Worm (Caenorhabditis elegans): ENCODE data around the gene F13A2.1.

F13A2.1 gene

DNA sequence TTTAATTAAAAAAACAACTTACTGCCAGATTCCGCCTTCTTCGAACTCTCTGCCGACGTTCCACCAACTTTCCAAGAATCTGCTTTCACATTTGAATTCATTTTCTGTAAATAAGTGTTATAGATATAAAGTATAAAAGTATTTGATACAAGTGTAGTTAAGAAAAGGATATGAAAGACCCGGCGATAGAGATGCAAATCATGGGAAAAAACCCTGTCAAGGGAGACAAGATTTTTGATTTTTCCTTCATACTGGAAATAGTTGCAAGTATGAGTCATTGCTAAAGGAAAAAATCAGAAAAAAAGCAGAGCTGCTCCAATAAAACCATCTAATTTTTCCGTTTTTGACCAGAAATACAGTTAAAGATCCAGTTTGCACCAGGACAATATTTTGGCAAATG, 14.1 kb upstream of the F13A2.1 start, which contains the start of gene F13A2.3:
TSS of gene F13A2.3 (minus strand) at position 101 of the 400 bp plus-strand sequence.
- no peak for TF ChIP-seq unc-55 (GFP tag; optimal IDR thresholded peaks at IDR 0.05)
- no peak for TF ChIP-seq ceh-22 (tag; optimal IDR thresholded peaks at IDR 0.05)
- no peak for TF ChIP-seq K02D7.2 (tag; optimal IDR thresholded peaks at IDR 0.05)
- TF ChIP-seq fax-1 (tag; optimal IDR thresholded peaks at IDR 0.05): no peak
- no peak for TF ChIP-seq pha-2 (tag; optimal IDR thresholded peaks at IDR 0.05)
- TF ChIP-seq nhr-11 (tag; optimal IDR thresholded peaks at IDR 0.05): no peak
- TF ChIP-seq hlh-13 (GFP tag; optimal IDR thresholded peaks at IDR 0.05): no peak
- TF ChIP-seq ztf-16 (tag; optimal IDR thresholded peaks at IDR 0.05): no peak
- no peak for TF ChIP-seq che-1 (tag; optimal IDR thresholded peaks at IDR 0.05)
- no peak for TF ChIP-seq ceh-18 (tag; optimal IDR thresholded peaks at IDR 0.05)
- no peak for TF ChIP-seq fkh-6 (tag; optimal IDR thresholded peaks at IDR 0.05)
- no peak for TF ChIP-seq pax-1 (tag; optimal IDR thresholded peaks at IDR 0.05)
- TF ChIP-seq ahr-1 (tag; optimal IDR thresholded peaks at IDR 0.05): no peak
- TF ChIP-seq eyg-1 (tag; optimal IDR thresholded peaks at IDR 0.05): no peak

DNA sequence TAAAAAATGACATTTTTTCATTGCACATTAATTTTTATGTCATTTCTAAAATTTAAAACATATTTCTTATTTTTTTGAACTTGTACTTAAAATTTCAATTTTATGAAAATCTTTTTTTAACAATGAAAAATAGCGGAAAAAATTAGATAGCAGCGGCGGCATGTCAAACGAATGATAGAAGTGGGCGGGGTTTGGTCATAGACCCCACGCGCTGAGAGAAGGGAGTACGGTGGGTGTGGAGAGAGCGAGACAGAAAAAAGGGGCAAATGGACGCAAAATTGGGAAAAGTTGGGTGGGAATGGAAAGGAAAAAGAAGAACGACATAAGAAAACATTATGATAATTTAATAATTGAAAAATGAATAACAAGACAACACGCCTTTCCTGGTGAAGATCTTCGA, 5.7 kb upstream of the F13A2.1 start:
- TF ChIP-seq unc-86 (tag; optimal IDR thresholded peaks at IDR 0.05): no peak
- no peak for TF ChIP-seq ceh-6 (GFP tag; optimal IDR thresholded peaks at IDR 0.05)
- TF ChIP-seq zip-5 (tag; optimal IDR thresholded peaks at IDR 0.05): no peak
- TF ChIP-seq hlh-8 (tag; optimal IDR thresholded peaks at IDR 0.05): no peak
- TF ChIP-seq nhr-11 (tag; optimal IDR thresholded peaks at IDR 0.05): no peak
- no peak for TF ChIP-seq ceh-14 (tag; optimal IDR thresholded peaks at IDR 0.05)
- no peak for TF ChIP-seq tbx-2 (tag; optimal IDR thresholded peaks at IDR 0.05)
- no peak for TF ChIP-seq hlh-13 (GFP tag; optimal IDR thresholded peaks at IDR 0.05)
- TF ChIP-seq ceh-34 (tag; optimal IDR thresholded peaks at IDR 0.05): no peak
- TF ChIP-seq eyg-1 (tag; optimal IDR thresholded peaks at IDR 0.05): no peak
- TF ChIP-seq hlh-6 (tag; optimal IDR thresholded peaks at IDR 0.05): no peak
- TF ChIP-seq elt-4 (tag; optimal IDR thresholded peaks at IDR 0.05): no peak

DNA sequence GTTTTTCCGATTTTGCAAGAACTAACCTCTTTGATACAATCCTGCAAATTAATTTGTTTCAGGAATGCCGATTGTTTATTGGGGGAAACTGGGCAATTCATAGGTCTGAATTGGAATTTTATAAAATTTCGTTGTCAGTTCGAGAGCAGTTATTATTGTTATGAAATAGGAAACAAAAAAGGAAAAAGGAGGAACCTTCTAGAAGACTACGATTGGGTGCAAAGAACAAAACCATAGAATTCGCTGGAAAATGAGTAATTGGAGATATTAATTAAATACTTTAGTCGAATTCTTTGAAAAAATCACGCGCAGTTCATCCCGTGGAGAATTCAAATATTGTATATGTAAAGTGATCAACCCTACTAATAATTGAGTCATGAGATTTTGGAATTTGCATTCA, 5.2 kb upstream of the F13A2.1 start, which contains the start of gene F13A2.9:
TSS of gene F13A2.9 (minus strand) at position 101 of the 400 bp plus-strand sequence.
- TF ChIP-seq mec-3 (tag; optimal IDR thresholded peaks at IDR 0.05; ENCODE audit: borderline replicate concordance): no peak
- TF ChIP-seq hlh-13 (GFP tag; optimal IDR thresholded peaks at IDR 0.05): no peak
- TF ChIP-seq npax-4 (tag; optimal IDR thresholded peaks at IDR 0.05): no peak
- no peak for TF ChIP-seq sdc-2 (tag; optimal IDR thresholded peaks at IDR 0.05)
- no peak for TF ChIP-seq elt-4 (tag; optimal IDR thresholded peaks at IDR 0.05)
- TF ChIP-seq ceh-18 (tag; optimal IDR thresholded peaks at IDR 0.05): no peak
- TF ChIP-seq ceh-48 (tag; optimal IDR thresholded peaks at IDR 0.05): no peak
- no peak for TF ChIP-seq T23F11.4 (GFP tag; optimal IDR thresholded peaks at IDR 0.05)
- TF ChIP-seq ceh-22 (tag; optimal IDR thresholded peaks at IDR 0.05): no peak
- no peak for TF ChIP-seq ceh-14 (tag; optimal IDR thresholded peaks at IDR 0.05)
- no peak for TF ChIP-seq rnt-1 (tag; optimal IDR thresholded peaks at IDR 0.05)
- TF ChIP-seq tbx-7 (tag; optimal IDR thresholded peaks at IDR 0.05): no peak
- no peak for TF ChIP-seq pax-1 (tag; optimal IDR thresholded peaks at IDR 0.05)
- no peak for TF ChIP-seq fax-1 (tag; optimal IDR thresholded peaks at IDR 0.05)

DNA sequence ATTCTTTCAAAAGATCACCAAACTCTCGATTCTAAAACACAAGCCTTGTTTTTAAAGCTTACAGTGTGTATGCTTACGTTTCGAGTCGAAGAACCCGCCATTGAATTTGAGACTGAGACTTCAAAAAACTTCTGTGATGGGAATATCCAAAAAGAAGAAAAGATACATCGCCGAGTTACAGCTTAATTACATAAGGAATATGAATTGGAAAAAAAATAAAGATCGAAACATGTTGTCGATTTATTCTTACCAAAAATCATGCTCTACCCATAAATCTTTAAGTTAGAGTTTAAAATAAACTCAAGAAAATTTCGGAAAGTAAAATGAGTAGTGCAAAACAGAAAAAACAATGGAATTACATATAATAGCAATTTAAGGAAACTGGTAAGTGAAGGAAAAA, 4.0 kb upstream of the F13A2.1 start, which contains the start of gene F13A2.10:
TSS of gene F13A2.10 (minus strand) at position 101 of the 400 bp plus-strand sequence.
- no peak for TF ChIP-seq tbx-7 (tag; optimal IDR thresholded peaks at IDR 0.05)
- no peak for TF ChIP-seq ceh-31 (tag; optimal IDR thresholded peaks at IDR 0.05)
- TF ChIP-seq odd-2 (tag; optimal IDR thresholded peaks at IDR 0.05): no peak
- no peak for TF ChIP-seq hlh-6 (tag; optimal IDR thresholded peaks at IDR 0.05)
- no peak for TF ChIP-seq gmeb-2 (tag; optimal IDR thresholded peaks at IDR 0.05)
- no peak for TF ChIP-seq ceh-19 (GFP tag; optimal IDR thresholded peaks at IDR 0.05)
- no peak for TF ChIP-seq zip-5 (tag; optimal IDR thresholded peaks at IDR 0.05)
- TF ChIP-seq unc-55 (GFP tag; optimal IDR thresholded peaks at IDR 0.05): no peak
- no peak for TF ChIP-seq ceh-6 (GFP tag; optimal IDR thresholded peaks at IDR 0.05)
- TF ChIP-seq F13H6.1 (tag; optimal IDR thresholded peaks at IDR 0.05): no peak
- no peak for TF ChIP-seq ceh-24 (tag; optimal IDR thresholded peaks at IDR 0.05)
- no peak for TF ChIP-seq ttx-3 (tag; optimal IDR thresholded peaks at IDR 0.05)
- no peak for TF ChIP-seq pat-9 (tag; optimal IDR thresholded peaks at IDR 0.05)
- TF ChIP-seq pax-1 (tag; optimal IDR thresholded peaks at IDR 0.05): no peak
- no peak for TF ChIP-seq rnt-1 (tag; optimal IDR thresholded peaks at IDR 0.05)
- no peak for TF ChIP-seq elt-4 (tag; optimal IDR thresholded peaks at IDR 0.05)
- no peak for TF ChIP-seq nhr-232 (tag; optimal IDR thresholded peaks at IDR 0.05)
- TF ChIP-seq ztf-16 (tag; optimal IDR thresholded peaks at IDR 0.05): no peak
- TF ChIP-seq C08G9.2 (tag; optimal IDR thresholded peaks at IDR 0.05): no peak

Data from whole organism, late embryonic.